Worm (Caenorhabditis elegans) whole organism, L2 larva: ENCODE results near the gene sri-19.
A peak's percentile ranks its signal among the peaks of the same experiment; 100 is the strongest.

Experiments
- ama-1 ChIP-seq: fragments of 150-350 bp; optimal IDR thresholded peaks from 2 replicates; lab custom pipeline; 2018; ENCODE audit warnings: inconsistent platforms
- dmd-4 ChIP-seq: sonication (generic microtip); optimal IDR thresholded peaks from 2 replicates; lab custom pipeline; 2017; ENCODE audit warnings: missing biosample characterization, missing genetic modification characterization
- egl-27 ChIP-seq: sonication (generic microtip); optimal IDR thresholded peaks from 3 replicates; lab custom pipeline; 2017; ENCODE audit warnings: missing biosample characterization, missing genetic modification reagents, missing genetic modification characterization
- fos-1 ChIP-seq: fragments of 150-350 bp; optimal IDR thresholded peaks from 2 replicates; lab custom pipeline; 2014; ENCODE audit warnings: missing biosample characterization, missing genetic modification characterization
- lin-39 ChIP-seq: fragments of 150-350 bp; optimal IDR thresholded peaks from 2 replicates; lab custom pipeline; 2014; ENCODE audit warnings: missing biosample characterization, missing genetic modification reagents, missing genetic modification characterization
- mdl-1 ChIP-seq, 2 experiments: fragments of 150-350 bp in 1 of 2; sonication (generic microtip) in 1 of 2; optimal IDR thresholded peaks; 2 replicates each; lab custom pipeline; 2017; ENCODE audit warnings: missing biosample characterization in 2 of 2, missing genetic modification characterization in 2 of 2
- nhr-12 ChIP-seq: fragments of 150-350 bp; optimal IDR thresholded peaks from 2 replicates; lab custom pipeline; 2014; ENCODE audit warnings: missing biosample characterization, missing genetic modification characterization
- nhr-25 ChIP-seq: fragments of 150-350 bp; sonication (generic microtip); optimal IDR thresholded peaks from 3 replicates; lab custom pipeline; 2014; ENCODE audit warnings: missing biosample characterization, missing genetic modification characterization
- sem-4 ChIP-seq: fragments of 150-350 bp; optimal IDR thresholded peaks from 2 replicates; lab custom pipeline; 2014; ENCODE audit warnings: missing biosample characterization, missing genetic modification reagents, missing genetic modification characterization
- snpc-4 ChIP-seq: fragments of 150-350 bp; optimal IDR thresholded peaks from 2 replicates; lab custom pipeline; 2014; ENCODE audit warnings: missing biosample characterization, missing genetic modification characterization
- ztf-1 ChIP-seq: fragments of 200-800 bp; sonication (Bioruptor generic); conservative IDR thresholded peaks from 2 replicates; pipeline ENCODE4 v1.3.6; 2022; ENCODE audit warnings: missing genetic modification characterization, missing compliant biosample characterization

DNA sequence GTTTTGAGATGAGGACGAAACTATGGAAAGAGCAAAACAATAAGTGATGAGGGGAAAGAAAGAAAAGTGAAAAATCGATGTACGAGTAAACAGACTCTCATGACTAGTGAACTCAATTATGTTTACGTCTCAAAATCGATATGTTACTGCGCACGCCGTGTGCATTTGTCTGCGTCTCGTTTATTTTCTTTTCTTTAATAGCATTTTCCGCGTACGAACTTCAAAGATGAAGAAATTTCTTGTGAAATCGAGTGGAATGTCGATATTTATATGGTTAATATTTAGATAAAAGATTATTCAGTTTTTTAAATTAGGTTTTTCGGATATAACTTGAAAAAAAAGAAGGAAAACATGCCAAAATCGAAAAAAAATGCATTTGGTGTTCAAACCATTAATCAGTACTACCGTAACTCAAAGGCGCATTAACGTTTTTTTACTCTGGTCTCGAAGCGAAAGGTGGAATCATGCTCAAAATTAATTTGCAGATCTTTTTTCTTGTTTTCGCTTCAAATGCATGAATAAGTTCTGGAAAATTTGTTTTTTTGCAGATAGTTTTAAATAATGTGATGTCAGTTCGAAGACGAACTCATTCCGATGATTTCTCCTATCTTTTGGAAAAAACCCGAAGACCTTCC, 21.1 kb upstream of the sri-19 start, which contains the start of gene fic-1:
- peak; percentile 19 for TF ChIP-seq fos-1 (tag; lab: Kevin White, UChicago)
- no peak for TF ChIP-seq dmd-4 (tag; lab: Kevin White, UChicago)
- TF ChIP-seq lin-39 (tag; lab: Kevin White, UChicago) = no peak
- TF ChIP-seq snpc-4 = peak; percentile 36
- no peak for TF ChIP-seq nhr-25 (tag; lab: Kevin White, UChicago)
- no peak for TF ChIP-seq ztf-1 (GFP tag; lab: Robert Waterston, UW)
- TF ChIP-seq nhr-12 (tag; lab: Kevin White, UChicago) = no peak
- peak; percentile 77 to 84 for TF ChIP-seq mdl-1 (tag; optimal IDR thresholded peaks at IDR 0.05; lab: Kevin White, UChicago)
- TF ChIP-seq sem-4 = peak; percentile 33
- no peak for TF ChIP-seq egl-27 (tag; lab: Kevin White, UChicago)
- TF ChIP-seq ama-1 (lab: Kevin White, UChicago) = peak; percentile 24
